Worm (Caenorhabditis elegans): Measurements from ENCODE around the gene F37B4.15.

- TF ChIP-seq dao-5 (tag; optimal IDR thresholded peaks at IDR 0.05), result no peak
- no peak for TF ChIP-seq him-1 (tag; optimal IDR thresholded peaks at IDR 0.05)
- peak; percentile 29 for TF ChIP-seq W03F9.2 (tag; optimal IDR thresholded peaks at IDR 0.05)
These were observed 4.2 kb downstream of the F37B4.15 start, which contains the start of gene pals-32 for ce11 chrV:2896198-2896660.
